Worm (Caenorhabditis elegans): ENCODE results near the gene pitr-2.

- TF ChIP-seq nhr-237 (tag; optimal IDR thresholded peaks at IDR 0.05) (no peak), ama-1 (optimal IDR thresholded peaks at IDR 0.05) (no peak)
Observed at ce11 chrV:9108219-9108618, 29.3 kb downstream of the pitr-2 start, which contains the start of gene F21C10.18.
